Worm (Caenorhabditis elegans) whole organism, L3 larva: Measurements from ENCODE around the gene bcc-1.

Experiments
- ama-1 ChIP-seq: fragments of 150-350 bp; optimal IDR thresholded peaks from 2 replicates; lab custom pipeline; 2018
- ceh-16 ChIP-seq: sonication (generic microtip); optimal IDR thresholded peaks from 2 replicates; lab custom pipeline; 2017; ENCODE audit warnings: missing biosample characterization, missing genetic modification characterization
- ceh-82 ChIP-seq: fragments of 150-350 bp; optimal IDR thresholded peaks from 2 replicates; lab custom pipeline; 2014; ENCODE audit warnings: missing biosample characterization, missing genetic modification characterization
- elt-2 ChIP-seq: sonication (generic microtip); optimal IDR thresholded peaks from 2 replicates; lab custom pipeline; 2016; ENCODE audit warnings: missing genetic modification reagents, mild to moderate bottlenecking, missing genetic modification characterization, missing compliant biosample characterization
- elt-3 ChIP-seq, 3 experiments: fragments of 150-350 bp in 1 of 3; sonication (generic microtip) in 2 of 3; optimal IDR thresholded peaks; 2 replicates in 2 of 3; 4 replicates in 1 of 3; lab custom pipeline; 2014 to 2017; ENCODE audit warnings: missing biosample characterization in 3 of 3, missing genetic modification characterization in 3 of 3
- eor-1 ChIP-seq, 2 experiments: fragments of 150-350 bp; optimal IDR thresholded peaks; 2 replicates each; lab custom pipeline; 2014 to 2018; ENCODE audit warnings: missing biosample characterization in 2 of 2, missing genetic modification characterization in 2 of 2
- fos-1 ChIP-seq: fragments of 150-350 bp; optimal IDR thresholded peaks from 2 replicates; lab custom pipeline; 2014; ENCODE audit warnings: missing biosample characterization, missing genetic modification characterization
- nfya-1 ChIP-seq: sonication (generic microtip); optimal IDR thresholded peaks from 2 replicates; lab custom pipeline; 2017; ENCODE audit warnings: missing genetic modification characterization, mild to moderate bottlenecking, missing compliant biosample characterization, antibody characterized with exemption, moderate library complexity; ENCODE audit not compliant: insufficient read depth
- nhr-11 ChIP-seq: fragments of 150-350 bp; optimal IDR thresholded peaks from 2 replicates; lab custom pipeline; 2014; ENCODE audit warnings: missing biosample characterization, missing genetic modification characterization
- nhr-25 ChIP-seq: sonication (generic microtip); optimal IDR thresholded peaks from 2 replicates; lab custom pipeline; 2017; ENCODE audit warnings: missing biosample characterization, missing genetic modification characterization
- nhr-76 ChIP-seq: fragments of 150-350 bp; sonication (generic microtip); optimal IDR thresholded peaks from 5 replicates; lab custom pipeline; 2014; ENCODE audit warnings: missing biosample characterization, missing genetic modification characterization
- pha-4 ChIP-seq: fragments of 150-350 bp; optimal IDR thresholded peaks from 2 replicates; lab custom pipeline; 2014; ENCODE audit warnings: missing biosample characterization, missing genetic modification reagents, missing genetic modification characterization
- pqm-1 ChIP-seq: fragments of 150-350 bp; optimal IDR thresholded peaks from 2 replicates; lab custom pipeline; 2017; ENCODE audit warnings: missing biosample characterization, missing genetic modification characterization, inconsistent platforms
- tbx-2 ChIP-seq: sonication (generic microtip); optimal IDR thresholded peaks from 2 replicates; lab custom pipeline; 2016; ENCODE audit warnings: mild to moderate bottlenecking, missing genetic modification characterization, missing compliant biosample characterization

DNA sequence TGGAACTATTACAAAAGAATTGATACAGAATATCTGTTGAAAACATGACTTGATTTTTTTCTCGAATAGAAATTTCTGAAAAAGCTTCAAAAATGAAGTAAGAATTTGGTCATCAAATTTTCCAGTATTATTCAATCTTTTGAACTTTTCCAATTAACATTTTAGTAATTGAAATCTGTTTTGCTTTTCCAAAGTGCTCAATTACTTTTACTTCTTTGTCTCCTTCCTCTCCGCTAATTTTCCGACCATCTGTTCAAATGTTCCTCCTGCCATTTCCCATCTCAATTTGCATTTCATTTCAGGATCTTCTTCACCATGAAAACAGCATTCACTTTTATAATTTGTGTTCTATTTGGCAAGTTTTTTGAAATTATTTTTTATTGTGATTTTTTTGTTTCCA, 43.5 kb downstream of the bcc-1 start, which contains the start of gene F36H1.11:
- TF ChIP-seq elt-2 (no peak), ceh-82 (tag; lab: Kevin White, UChicago) (no peak), pha-4 (tag; lab: Kevin White, UChicago) (no peak), fos-1 (tag; lab: Kevin White, UChicago) (no peak), nfya-1 (tag; lab: Kevin White, UChicago) (no peak), nhr-25 (no peak), nhr-76 (tag; lab: Kevin White, UChicago) (no peak), pqm-1 (tag; lab: Kevin White, UChicago) (no peak), nhr-11 (tag; lab: Kevin White, UChicago) (no peak), tbx-2 (tag; lab: Kevin White, UChicago) (no peak), ceh-16 (tag; lab: Kevin White, UChicago) (no peak), elt-3 (tag; optimal IDR thresholded peaks at IDR 0.05; lab: Kevin White, UChicago) (no peak), ama-1 (lab: Kevin White, UChicago) (no peak), eor-1 (tag; optimal IDR thresholded peaks at IDR 0.05; lab: Kevin White, UChicago) (no peak)
